Fruit fly (Drosophila melanogaster) whole organism, prepupa: Measurements from ENCODE around the gene CG14840.

ENCODE experiments used
- CG10631 ChIP-seq: fragments of 200-800 bp; sonication (Bioruptor generic); optimal IDR thresholded peaks from 2 replicates; lab custom pipeline; 2016; ENCODE audit warnings: missing biosample characterization, missing genetic modification characterization
- CG10669 ChIP-seq: fragments of 200-800 bp; sonication (Bioruptor generic); optimal IDR thresholded peaks from 3 replicates; lab custom pipeline; 2018; ENCODE audit warnings: missing biosample characterization, mild to moderate bottlenecking, missing genetic modification characterization, moderate library complexity
- CG11762 ChIP-seq: fragments of 200-800 bp; sonication (Bioruptor generic); optimal IDR thresholded peaks from 3 replicates; lab custom pipeline; 2016; ENCODE audit warnings: missing biosample characterization, missing genetic modification characterization; ENCODE audit not compliant: insufficient read depth
- CG15336 ChIP-seq: fragments of 200-800 bp; sonication (Bioruptor generic); IDR thresholded peaks from 2 replicates; pipeline ENCODE4 v1.3.6; 2022; ENCODE audit warnings: missing biosample characterization, missing genetic modification characterization
- CG1621 ChIP-seq: fragments of 200-800 bp; sonication (Bioruptor generic); optimal IDR thresholded peaks from 3 replicates; lab custom pipeline; 2018; ENCODE audit warnings: missing biosample characterization, mild to moderate bottlenecking, missing genetic modification characterization
- CG31627 ChIP-seq: fragments of 200-800 bp; sonication (Bioruptor generic); optimal IDR thresholded peaks from 3 replicates; lab custom pipeline; 2016; ENCODE audit warnings: missing biosample characterization, missing genetic modification characterization
- CG34406 ChIP-seq: fragments of 200-800 bp; sonication (Bioruptor generic); optimal IDR thresholded peaks from 3 replicates; lab custom pipeline; 2016; ENCODE audit warnings: missing biosample characterization, missing genetic modification characterization
- CG3919 ChIP-seq: fragments of 200-800 bp; sonication (Bioruptor generic); optimal IDR thresholded peaks from 3 replicates; lab custom pipeline; 2016; ENCODE audit warnings: missing biosample characterization, missing genetic modification characterization
- CG4318 ChIP-seq: fragments of 200-800 bp; sonication (Bioruptor generic); optimal IDR thresholded peaks from 3 replicates; lab custom pipeline; 2017; ENCODE audit warnings: missing biosample characterization, mild to moderate bottlenecking, missing genetic modification characterization
- CG6163 ChIP-seq: fragments of 200-800 bp; sonication (Bioruptor generic); IDR thresholded peaks from 3 replicates; pipeline ENCODE4 v1.3.6; 2022; ENCODE audit warnings: missing biosample characterization, missing genetic modification characterization
- CG6276 ChIP-seq: fragments of 200-800 bp; sonication (Bioruptor generic); optimal IDR thresholded peaks from 2 replicates; lab custom pipeline; 2017; ENCODE audit warnings: missing biosample characterization, mild to moderate bottlenecking, missing genetic modification characterization
- CG6792 ChIP-seq: fragments of 200-800 bp; sonication (Bioruptor generic); optimal IDR thresholded peaks from 3 replicates; lab custom pipeline; 2016; ENCODE audit warnings: missing biosample characterization, missing genetic modification characterization
- CG6808 ChIP-seq: fragments of 200-800 bp; sonication (Bioruptor generic); optimal IDR thresholded peaks from 3 replicates; lab custom pipeline; 2017; ENCODE audit warnings: missing biosample characterization, missing genetic modification characterization, mild to moderate bottlenecking, moderate library complexity, missing genetic modification reagents
- CG6854 ChIP-seq: fragments of 200-800 bp; sonication (Bioruptor generic); optimal IDR thresholded peaks from 2 replicates; lab custom pipeline; 2017; ENCODE audit warnings: missing biosample characterization, mild to moderate bottlenecking, missing genetic modification characterization
- CG8119 ChIP-seq: fragments of 200-800 bp; sonication (Bioruptor generic); IDR thresholded peaks from 3 replicates; pipeline ENCODE4 v1.3.6; 2022; ENCODE audit warnings: missing biosample characterization, missing genetic modification characterization
- CG8319 ChIP-seq: fragments of 200-800 bp; sonication (Bioruptor generic); optimal IDR thresholded peaks from 3 replicates; lab custom pipeline; 2016; ENCODE audit warnings: missing biosample characterization, missing genetic modification characterization
- Ets21C ChIP-seq: fragments of 200-800 bp; sonication (Bioruptor generic); optimal IDR thresholded peaks from 3 replicates; lab custom pipeline; 2016; ENCODE audit warnings: missing biosample characterization, missing genetic modification characterization
- Ets96B ChIP-seq: fragments of 200-800 bp; optimal IDR thresholded peaks from 2 replicates; lab custom pipeline; 2019; ENCODE audit warnings: missing biosample characterization, mild to moderate bottlenecking, missing genetic modification characterization, moderate library complexity
- Gug ChIP-seq: fragments of 200-800 bp; sonication (Bioruptor generic); IDR thresholded peaks from 2 replicates; pipeline ENCODE4 v1.3.6; 2022; ENCODE audit warnings: missing biosample characterization, missing genetic modification characterization
- Hr39 ChIP-seq: fragments of 200-800 bp; sonication (Bioruptor generic); optimal IDR thresholded peaks from 2 replicates; lab custom pipeline; 2016; ENCODE audit warnings: missing biosample characterization, missing genetic modification characterization
- Sox102F ChIP-seq: fragments of 200-800 bp; sonication (Bioruptor generic); optimal IDR thresholded peaks from 2 replicates; lab custom pipeline; 2016; ENCODE audit warnings: missing biosample characterization, mild to moderate bottlenecking, missing genetic modification characterization
- Sox15 ChIP-seq: fragments of 200-800 bp; sonication (Bioruptor generic); optimal IDR thresholded peaks from 3 replicates; lab custom pipeline; 2016; ENCODE audit warnings: missing biosample characterization, missing genetic modification characterization
- acj6 ChIP-seq: fragments of 200-800 bp; sonication (Bioruptor generic); optimal IDR thresholded peaks from 3 replicates; lab custom pipeline; 2016; ENCODE audit warnings: missing biosample characterization, missing genetic modification characterization
- cyc ChIP-seq: fragments of 200-800 bp; sonication (Bioruptor generic); optimal IDR thresholded peaks from 3 replicates; lab custom pipeline; 2016; ENCODE audit warnings: missing biosample characterization, missing genetic modification characterization
- dac ChIP-seq: fragments of 200-800 bp; sonication (Bioruptor generic); optimal IDR thresholded peaks from 2 replicates; lab custom pipeline; 2017; ENCODE audit warnings: missing biosample characterization, mild to moderate bottlenecking, missing genetic modification characterization
- dsx ChIP-seq: fragments of 200-800 bp; optimal IDR thresholded peaks from 3 replicates; lab custom pipeline; 2019; ENCODE audit warnings: missing biosample characterization, mild to moderate bottlenecking, missing genetic modification characterization, moderate library complexity; ENCODE audit not compliant: poor library complexity, severe bottlenecking
- eg ChIP-seq: fragments of 200-800 bp; sonication (Bioruptor generic); IDR thresholded peaks from 3 replicates; pipeline ENCODE4 v1.3.6; 2022; ENCODE audit warnings: missing biosample characterization, missing genetic modification characterization
- esn ChIP-seq: fragments of 200-800 bp; sonication (Bioruptor generic); optimal IDR thresholded peaks from 2 replicates; lab custom pipeline; 2016; ENCODE audit warnings: missing biosample characterization, mild to moderate bottlenecking, missing genetic modification characterization, moderate library complexity
- fd59A ChIP-seq: fragments of 200-800 bp; sonication (Bioruptor generic); optimal IDR thresholded peaks from 2 replicates; lab custom pipeline; 2017; ENCODE audit warnings: missing biosample characterization, mild to moderate bottlenecking, missing genetic modification characterization, missing genetic modification reagents
- net ChIP-seq: fragments of 200-800 bp; sonication (Bioruptor generic); optimal IDR thresholded peaks from 3 replicates; lab custom pipeline; 2016; ENCODE audit warnings: missing biosample characterization, missing genetic modification characterization
- salr ChIP-seq, 2 experiments: fragments of 200-800 bp; sonication (Bioruptor generic); optimal IDR thresholded peaks; 3 replicates each; lab custom pipeline; 2016 to 2018; ENCODE audit warnings: missing biosample characterization in 2 of 2, missing genetic modification characterization in 2 of 2, mild to moderate bottlenecking in 1 of 2
- spab ChIP-seq: fragments of 200-800 bp; sonication (Bioruptor generic); optimal IDR thresholded peaks from 2 replicates; lab custom pipeline; 2017; ENCODE audit warnings: missing biosample characterization, mild to moderate bottlenecking, missing genetic modification characterization, missing genetic modification reagents
- ss ChIP-seq, 2 experiments: fragments of 200-800 bp; sonication (Bioruptor generic); optimal IDR thresholded peaks; 2 replicates in 1 of 2; 3 replicates in 1 of 2; lab custom pipeline; 2017 to 2018; ENCODE audit warnings: mild to moderate bottlenecking in 2 of 2, missing biosample characterization in 2 of 2, missing genetic modification characterization in 2 of 2, moderate library complexity in 1 of 2
- svp ChIP-seq: fragments of 200-800 bp; sonication (Bioruptor generic); peaks from one replicate; lab custom pipeline; 2016; ENCODE audit warnings: missing biosample characterization, missing genetic modification characterization
- topi ChIP-seq: fragments of 200-800 bp; sonication (Bioruptor generic); optimal IDR thresholded peaks from 3 replicates; lab custom pipeline; 2016; ENCODE audit warnings: missing biosample characterization, missing genetic modification characterization
- vri ChIP-seq: fragments of 200-800 bp; sonication (Bioruptor generic); optimal IDR thresholded peaks from 3 replicates; lab custom pipeline; 2016; ENCODE audit warnings: missing biosample characterization, mild to moderate bottlenecking, missing genetic modification characterization

CG14840 gene

DNA sequence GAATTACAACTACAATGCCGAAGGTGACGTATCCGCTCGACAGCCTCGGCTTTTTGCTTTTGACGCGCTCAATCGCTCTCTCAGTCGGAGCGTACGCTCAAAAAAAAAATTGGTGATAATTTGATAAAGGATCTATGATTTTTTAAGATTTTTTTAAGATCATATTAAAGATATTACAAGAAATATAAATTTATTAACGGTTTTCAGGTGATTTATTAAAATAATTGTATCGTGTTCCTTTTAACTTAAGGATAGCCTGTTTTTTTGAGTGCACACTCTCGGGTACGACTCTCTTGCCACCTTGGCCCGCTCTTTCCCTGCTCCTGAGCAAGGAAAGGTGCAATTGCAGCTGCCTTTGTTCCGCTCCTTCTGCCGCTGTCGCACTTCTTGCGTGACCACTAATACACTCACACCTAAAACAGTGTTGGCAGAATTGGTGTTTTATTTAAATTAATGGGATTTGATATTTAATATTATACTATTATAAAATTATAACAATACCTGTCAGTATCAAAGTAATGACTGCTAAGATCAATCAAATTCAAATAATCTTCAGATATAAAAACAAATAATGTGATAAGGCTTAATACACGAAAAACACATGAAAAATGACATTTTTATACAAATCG is 17.0 kb upstream of the CG14840 start (continued):
- peak; percentile 98 for TF ChIP-seq CG3919 (GFP tag; lab: Kevin White, UChicago)
- peak; percentile 99 for TF ChIP-seq CG8119 (GFP tag; lab: Robert Waterston, UW)
- peak; percentile 97 for TF ChIP-seq CG10669 (GFP tag; lab: Kevin White, UChicago)
- peak; percentile 98 for TF ChIP-seq eg (GFP tag; lab: Robert Waterston, UW)
- TF ChIP-seq CG4318 (GFP tag; lab: Kevin White, UChicago): peak; percentile 88
- TF ChIP-seq dsx (GFP tag; lab: Kevin White, UChicago): peak; percentile 98
- TF ChIP-seq CG8319 (GFP tag; lab: Kevin White, UChicago): peak; percentile 92
- TF ChIP-seq cyc (GFP tag; lab: Kevin White, UChicago): peak; percentile 89
- TF ChIP-seq CG1621: peak; percentile 92
- TF ChIP-seq, all 60 proteins: peak for 58

DNA sequence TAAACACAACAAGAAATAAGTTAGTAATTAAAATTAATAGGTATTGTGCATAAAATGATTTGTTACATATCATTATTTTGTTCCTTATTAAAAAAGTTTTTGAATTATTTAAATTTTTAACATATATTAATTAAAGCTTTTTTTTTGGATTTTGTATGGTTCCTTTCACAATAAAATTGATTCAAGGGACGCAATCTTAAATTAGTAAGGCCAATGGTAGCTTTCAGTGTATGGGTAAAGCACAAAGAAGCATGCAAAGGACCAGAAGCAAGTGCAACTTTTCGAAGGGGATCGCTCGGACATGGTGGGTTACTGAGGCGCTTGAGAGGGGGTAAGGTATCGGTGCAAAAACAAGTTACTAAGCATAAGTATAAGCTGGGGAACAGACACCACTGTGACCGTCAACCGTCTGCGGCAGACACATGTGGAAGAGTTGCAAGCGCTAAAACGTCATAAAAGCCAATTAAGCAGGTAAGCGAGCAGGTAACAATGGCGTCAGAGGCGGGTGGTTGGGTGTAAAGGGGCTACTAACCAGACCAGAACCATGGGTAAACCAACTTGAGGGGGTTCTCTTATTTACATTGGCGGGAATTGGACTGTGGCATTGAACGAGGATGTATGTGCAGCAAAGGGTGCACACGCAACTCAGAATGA is 14.6 kb upstream of the CG14840 start:
- no peak for TF ChIP-seq CG8319 (GFP tag; lab: Kevin White, UChicago)
- no peak for TF ChIP-seq Sox15
- no peak for TF ChIP-seq salr (GFP tag; optimal IDR thresholded peaks at IDR 0.05; lab: Kevin White, UChicago)
- TF ChIP-seq CG15336 (GFP tag; lab: Robert Waterston, UW): no peak
- TF ChIP-seq CG6163 (GFP tag; lab: Robert Waterston, UW): peak; percentile 7; the same call in 1 of the 3 replicates
- no peak for TF ChIP-seq vri (GFP tag; lab: Kevin White, UChicago)
- TF ChIP-seq svp (GFP tag; lab: Kevin White, UChicago): peak; percentile 74
- no peak for TF ChIP-seq CG6276 (GFP tag; lab: Kevin White, UChicago)
- no peak for TF ChIP-seq dac (GFP tag; lab: Kevin White, UChicago)
- TF ChIP-seq ss (GFP tag; optimal IDR thresholded peaks at IDR 0.05; lab: Kevin White, UChicago): peak in 1 of 2 experiments; percentile 89
- TF ChIP-seq CG6792 (GFP tag; lab: Kevin White, UChicago): peak; percentile 24
- TF ChIP-seq CG11762 (GFP tag; lab: Kevin White, UChicago): no peak
- TF ChIP-seq Ets21C (GFP tag; lab: Kevin White, UChicago): no peak
- TF ChIP-seq spab (GFP tag; lab: Kevin White, UChicago): no peak
- peak; percentile 53 for TF ChIP-seq CG34406 (GFP tag; lab: Kevin White, UChicago)
- TF ChIP-seq CG6808: peak; percentile 34
- peak; percentile 70 for TF ChIP-seq dsx (GFP tag; lab: Kevin White, UChicago)
- peak; percentile 23 for TF ChIP-seq Sox102F (GFP tag; lab: Kevin White, UChicago)
- peak; percentile 69 for TF ChIP-seq CG10631 (GFP tag; lab: Kevin White, UChicago)
- TF ChIP-seq fd59A (GFP tag; lab: Kevin White, UChicago): peak; percentile 20
- TF ChIP-seq topi (GFP tag; lab: Kevin White, UChicago): no peak
- TF ChIP-seq CG31627 (GFP tag; lab: Kevin White, UChicago): no peak

DNA sequence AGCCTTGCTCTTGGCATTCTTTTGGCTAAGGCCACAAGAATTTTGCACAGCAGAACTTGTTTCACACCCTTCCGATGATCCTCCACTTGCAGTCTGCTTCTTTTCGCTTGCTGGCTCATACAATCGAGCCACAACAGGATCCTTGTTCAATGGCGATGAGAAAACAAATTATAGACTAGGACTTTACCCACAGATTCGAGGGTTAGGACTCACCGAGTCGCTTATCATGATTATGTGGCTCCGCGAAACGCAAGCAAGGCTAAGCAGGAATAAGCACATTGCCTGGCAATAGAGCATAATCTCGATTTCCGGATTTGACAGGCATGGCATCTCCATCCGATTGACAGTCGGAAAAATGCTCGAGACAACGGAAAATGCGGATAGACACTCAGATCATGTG is 1.1 kb upstream of the CG14840 start, which contains the start of the genes CG14839 and CG14841:
CG14839 (plus strand) TSS at position 301 of the 400 bp plus-strand sequence.
CG14841 (minus strand) TSS at position 332 of the 400 bp plus-strand sequence.
- TF ChIP-seq svp (GFP tag; lab: Kevin White, UChicago) (no peak), Ets96B (tag; lab: Kevin White, UChicago) (no peak), CG31627 (GFP tag; lab: Kevin White, UChicago) (no peak), Sox102F (GFP tag; lab: Kevin White, UChicago) (no peak), CG6854 (no peak), Hr39 (GFP tag; lab: Kevin White, UChicago) (no peak), acj6 (GFP tag; lab: Kevin White, UChicago) (no peak), CG15336 (GFP tag; lab: Robert Waterston, UW) (no peak), net (GFP tag; lab: Kevin White, UChicago) (no peak), cyc (GFP tag; lab: Kevin White, UChicago) (no peak), CG8319 (GFP tag; lab: Kevin White, UChicago) (no peak), vri (GFP tag; lab: Kevin White, UChicago) (no peak), esn (no peak), dsx (GFP tag; lab: Kevin White, UChicago) (no peak), Gug (no peak), CG4318 (GFP tag; lab: Kevin White, UChicago) (no peak)
- TF ChIP-seq, all 60 proteins: peak for 0
